Fruit fly (Drosophila melanogaster) whole organism, embryonic: Measurements from ENCODE around the gene ckd.

Experiments used
- BEAF-32 ChIP-seq: fragments of 200-800 bp; sonication (Bioruptor generic); optimal IDR thresholded peaks from 3 replicates; lab custom pipeline; 2017; ENCODE audit warnings: missing biosample characterization, missing genetic modification characterization, mild to moderate bottlenecking, moderate library complexity, missing genetic modification reagents
- CG10209 ChIP-seq: fragments of 200-800 bp; sonication (Bioruptor generic); optimal IDR thresholded peaks from 3 replicates; lab custom pipeline; 2017; ENCODE audit warnings: missing biosample characterization, mild to moderate bottlenecking, missing genetic modification characterization, missing genetic modification reagents
- CG10543 ChIP-seq: fragments of 200-800 bp; sonication (Bioruptor generic); optimal IDR thresholded peaks from 3 replicates; lab custom pipeline; 2017; ENCODE audit warnings: missing biosample characterization, mild to moderate bottlenecking, missing genetic modification characterization, moderate library complexity
- CG13123 ChIP-seq: fragments of 200-800 bp; sonication (Bioruptor generic); optimal IDR thresholded peaks from 2 replicates; lab custom pipeline; 2016; ENCODE audit warnings: missing biosample characterization, missing genetic modification characterization
- CG13296 ChIP-seq: fragments of 200-800 bp; sonication (Bioruptor generic); optimal IDR thresholded peaks from 3 replicates; lab custom pipeline; 2018; ENCODE audit warnings: missing biosample characterization, mild to moderate bottlenecking, missing genetic modification characterization
- CG14860 ChIP-seq: fragments of 200-800 bp; sonication (Bioruptor generic); IDR thresholded peaks from 3 replicates; pipeline ENCODE4 v1.3.6; 2022; ENCODE audit warnings: missing biosample characterization, missing genetic modification characterization; ENCODE audit not compliant: partially characterized antibody
- CG17359 ChIP-seq: fragments of 200-800 bp; sonication (Bioruptor generic); optimal IDR thresholded peaks from 3 replicates; lab custom pipeline; 2018; ENCODE audit warnings: missing biosample characterization, mild to moderate bottlenecking, missing genetic modification characterization, moderate library complexity
- CG17802 ChIP-seq: fragments of 200-800 bp; sonication (Bioruptor generic); optimal IDR thresholded peaks from 2 replicates; lab custom pipeline; 2018; ENCODE audit warnings: missing biosample characterization, mild to moderate bottlenecking, missing genetic modification characterization, moderate library complexity
- CG17829 ChIP-seq: fragments of 200-800 bp; optimal IDR thresholded peaks from 2 replicates; lab custom pipeline; 2019; ENCODE audit warnings: missing biosample characterization, mild to moderate bottlenecking, missing genetic modification characterization, moderate library complexity
- CG2116 ChIP-seq: fragments of 200-800 bp; sonication (Bioruptor generic); optimal IDR thresholded peaks from 3 replicates; lab custom pipeline; 2018; ENCODE audit warnings: missing biosample characterization, mild to moderate bottlenecking, missing genetic modification characterization
- CG2129 ChIP-seq: fragments of 200-800 bp; sonication (Bioruptor generic); IDR thresholded peaks from 2 replicates; pipeline ENCODE4 v1.3.6; 2022; ENCODE audit warnings: missing biosample characterization, missing genetic modification characterization; ENCODE audit not compliant: partially characterized antibody
- CG2712 ChIP-seq: fragments of 200-800 bp; optimal IDR thresholded peaks from 3 replicates; lab custom pipeline; 2019; ENCODE audit warnings: missing biosample characterization, mild to moderate bottlenecking, missing genetic modification characterization, moderate library complexity
- CG32767 ChIP-seq: fragments of 200-800 bp; sonication (Bioruptor generic); IDR thresholded peaks from 2 replicates; pipeline ENCODE4 v1.3.6; 2022; ENCODE audit warnings: missing biosample characterization, missing genetic modification characterization
- CG3847 ChIP-seq: fragments of 200-800 bp; sonication (Bioruptor generic); IDR thresholded peaks from 2 replicates; pipeline ENCODE4 v1.3.6; 2022; ENCODE audit warnings: missing biosample characterization, missing genetic modification characterization
- CG8290 ChIP-seq, 3 experiments: fragments of 200-800 bp; sonication (Bioruptor generic); optimal IDR thresholded peaks; 2 replicates each; lab custom pipeline; 2016 to 2019; ENCODE audit warnings: missing biosample characterization in 3 of 3, missing genetic modification characterization in 3 of 3, mild to moderate bottlenecking in 2 of 3, moderate library complexity in 1 of 3
- CG9817 ChIP-seq: fragments of 200-800 bp; sonication (Bioruptor generic); optimal IDR thresholded peaks from 2 replicates; lab custom pipeline; 2018; ENCODE audit warnings: missing biosample characterization, mild to moderate bottlenecking, missing genetic modification characterization, moderate library complexity
- Dad ChIP-seq: fragments of 200-800 bp; sonication (Bioruptor generic); optimal IDR thresholded peaks from 3 replicates; lab custom pipeline; 2016; ENCODE audit warnings: missing biosample characterization, missing genetic modification characterization
- Hr51 ChIP-seq, 2 experiments: fragments of 200-800 bp; sonication (Bioruptor generic); optimal IDR thresholded peaks; 2 replicates in 1 of 2; 3 replicates in 1 of 2; lab custom pipeline; 2016 to 2018; ENCODE audit warnings: missing biosample characterization in 2 of 2, missing genetic modification characterization in 2 of 2, mild to moderate bottlenecking in 1 of 2, moderate library complexity in 1 of 2
- Max ChIP-seq: fragments of 200-800 bp; sonication (Bioruptor generic); optimal IDR thresholded peaks from 2 replicates; lab custom pipeline; 2016; ENCODE audit warnings: missing biosample characterization, mild to moderate bottlenecking, missing genetic modification characterization
- Med ChIP-seq: fragments of 200-800 bp; sonication (Bioruptor generic); peaks from one replicate; lab custom pipeline; 2016; ENCODE audit warnings: missing biosample characterization, missing genetic modification characterization, mild to moderate bottlenecking, inconsistent platforms, moderate library complexity
- Myb ChIP-seq: fragments of 200-800 bp; sonication (Bioruptor generic); optimal IDR thresholded peaks from 2 replicates; lab custom pipeline; 2016; ENCODE audit warnings: missing biosample characterization, missing genetic modification characterization
- NK7.1 ChIP-seq: fragments of 200-800 bp; sonication (Bioruptor generic); optimal IDR thresholded peaks from 3 replicates; lab custom pipeline; 2016; ENCODE audit warnings: missing biosample characterization, missing genetic modification characterization
- Stat92E ChIP-seq, 3 experiments: fragments of >200 bp in 2 of 3; fragments of 200-800 bp in 1 of 3; sonication (Bioruptor generic) in 1 of 3; optimal IDR thresholded peaks; 2 replicates each; lab custom pipeline; 2017 to 2019; ENCODE audit warnings: missing biosample characterization in 3 of 3, missing genetic modification characterization in 3 of 3, mild to moderate bottlenecking in 1 of 3, moderate library complexity in 1 of 3
- Xbp1 ChIP-seq: fragments of 200-800 bp; sonication (Bioruptor generic); optimal IDR thresholded peaks from 3 replicates; lab custom pipeline; 2016; ENCODE audit warnings: missing biosample characterization, mild to moderate bottlenecking, missing genetic modification characterization
- cato ChIP-seq: fragments of 200-800 bp; sonication (Bioruptor generic); optimal IDR thresholded peaks from 2 replicates; lab custom pipeline; 2016; ENCODE audit warnings: missing biosample characterization, missing genetic modification characterization, borderline replicate concordance
- caup ChIP-seq: fragments of 200-800 bp; sonication (Bioruptor generic); optimal IDR thresholded peaks from 3 replicates; lab custom pipeline; 2017; ENCODE audit warnings: missing biosample characterization, mild to moderate bottlenecking, missing genetic modification characterization, moderate library complexity; ENCODE audit not compliant: severe bottlenecking
- crol ChIP-seq: fragments of 200-800 bp; sonication (Bioruptor generic); IDR thresholded peaks from 2 replicates; pipeline ENCODE4 v1.3.6; 2022; ENCODE audit warnings: missing biosample characterization, missing genetic modification characterization
- cwo ChIP-seq: fragments of 200-800 bp; sonication (Bioruptor generic); optimal IDR thresholded peaks from 3 replicates; lab custom pipeline; 2017; ENCODE audit warnings: missing biosample characterization, missing genetic modification characterization, mild to moderate bottlenecking, moderate library complexity, missing genetic modification reagents
- dati ChIP-seq: fragments of 200-800 bp; sonication (Bioruptor generic); IDR thresholded peaks from 2 replicates; pipeline ENCODE4 v1.3.6; 2022; ENCODE audit warnings: missing biosample characterization, missing genetic modification characterization
- dysf ChIP-seq: fragments of 200-800 bp; sonication (Bioruptor generic); IDR thresholded peaks from 3 replicates; pipeline ENCODE4 v1.3.6; 2022; ENCODE audit warnings: missing biosample characterization, missing genetic modification characterization
- fu2 ChIP-seq: fragments of 200-800 bp; sonication (Bioruptor generic); optimal IDR thresholded peaks from 2 replicates; lab custom pipeline; 2016; ENCODE audit warnings: missing biosample characterization, missing genetic modification characterization
- hb ChIP-seq: fragments of 200-800 bp; sonication (Bioruptor generic); IDR thresholded peaks from 3 replicates; pipeline ENCODE4 v1.3.6; 2022; ENCODE audit warnings: missing biosample characterization, missing genetic modification characterization; ENCODE audit not compliant: partially characterized antibody
- jumu ChIP-seq: fragments of 200-800 bp; sonication (Bioruptor generic); optimal IDR thresholded peaks from 3 replicates; lab custom pipeline; 2016; ENCODE audit warnings: missing biosample characterization, missing genetic modification characterization
- lab ChIP-seq: fragments of 200-800 bp; sonication (Bioruptor generic); optimal IDR thresholded peaks from 3 replicates; lab custom pipeline; 2017; ENCODE audit warnings: missing biosample characterization, missing genetic modification characterization, mild to moderate bottlenecking, moderate library complexity, missing genetic modification reagents
- mam ChIP-seq: fragments of 200-800 bp; sonication (Bioruptor generic); optimal IDR thresholded peaks from 3 replicates; lab custom pipeline; 2016; ENCODE audit warnings: missing biosample characterization, missing genetic modification characterization
- nerfin-2 ChIP-seq: fragments of 200-800 bp; sonication (Bioruptor generic); IDR thresholded peaks from 2 replicates; pipeline ENCODE4 v1.3.6; 2022; ENCODE audit warnings: missing biosample characterization, missing genetic modification characterization; ENCODE audit not compliant: partially characterized antibody
- nom ChIP-seq: fragments of 200-800 bp; sonication (Bioruptor generic); optimal IDR thresholded peaks from 2 replicates; lab custom pipeline; 2017; ENCODE audit warnings: missing biosample characterization, missing genetic modification characterization, mild to moderate bottlenecking, moderate library complexity, missing genetic modification reagents
- onecut ChIP-seq: fragments of 200-800 bp; sonication (Bioruptor generic); IDR thresholded peaks from 2 replicates; pipeline ENCODE4 v1.3.6; 2022; ENCODE audit warnings: missing biosample characterization, missing genetic modification characterization
- pho ChIP-seq: fragments of 200-800 bp; sonication (Bioruptor generic); optimal IDR thresholded peaks from 2 replicates; lab custom pipeline; 2016; ENCODE audit warnings: missing biosample characterization, missing genetic modification characterization
- phol ChIP-seq: fragments of 200-800 bp; sonication (Bioruptor generic); optimal IDR thresholded peaks from 3 replicates; lab custom pipeline; 2018; ENCODE audit warnings: missing biosample characterization, mild to moderate bottlenecking, missing genetic modification characterization, moderate library complexity
- sd ChIP-seq: fragments of 200-800 bp; sonication (Bioruptor generic); optimal IDR thresholded peaks from 3 replicates; lab custom pipeline; 2018; ENCODE audit warnings: missing biosample characterization, mild to moderate bottlenecking, missing genetic modification characterization, moderate library complexity
- shn ChIP-seq: fragments of 200-800 bp; sonication (Bioruptor generic); optimal IDR thresholded peaks from 3 replicates; lab custom pipeline; 2016; ENCODE audit warnings: missing biosample characterization, missing genetic modification characterization
- sisA ChIP-seq: fragments of 200-800 bp; sonication (Bioruptor generic); IDR thresholded peaks from 2 replicates; pipeline ENCODE4 v1.3.6; 2022; ENCODE audit warnings: missing biosample characterization, missing genetic modification characterization
- trem ChIP-seq: fragments of 200-800 bp; optimal IDR thresholded peaks from 3 replicates; lab custom pipeline; 2019; ENCODE audit warnings: missing biosample characterization, mild to moderate bottlenecking, missing genetic modification characterization, moderate library complexity
- tx ChIP-seq: fragments of 200-800 bp; sonication (Bioruptor generic); optimal IDR thresholded peaks from 2 replicates; lab custom pipeline; 2016; ENCODE audit warnings: missing biosample characterization, missing genetic modification characterization
- zen ChIP-seq: fragments of 200-800 bp; sonication (Bioruptor generic); optimal IDR thresholded peaks from 3 replicates; lab custom pipeline; 2018; ENCODE audit warnings: missing biosample characterization, mild to moderate bottlenecking, missing genetic modification characterization, moderate library complexity

The ckd gene

dm6 chr3L:3239033-3239752, 18.5 kb upstream of the ckd start, which contains the start of gene CG17746:
TSS of gene CG17746 (minus strand) at chr3L:3239578.
- peak; percentile 18 for TF ChIP-seq caup (GFP tag; lab: Kevin White, UChicago)
- TF ChIP-seq Max (GFP tag; lab: Kevin White, UChicago) = peak; percentile 41
- peak; percentile 91 for TF ChIP-seq CG3847
- peak; percentile 57 for TF ChIP-seq nom (GFP tag; lab: Kevin White, UChicago)
- TF ChIP-seq NK7.1 = no peak
- TF ChIP-seq CG14860 (GFP tag; lab: Robert Waterston, UW) = peak; percentile 41; the same call in 1 of the 3 replicates
- TF ChIP-seq CG10543 = peak; percentile 37
- TF ChIP-seq hb (GFP tag; lab: Robert Waterston, UW) = peak; percentile 22; the same call in 1 of the 3 replicates
- peak; percentile 39 for TF ChIP-seq CG13123 (GFP tag; lab: Kevin White, UChicago)
- TF ChIP-seq trem (tag; lab: Kevin White, UChicago) = peak; percentile 87
- TF ChIP-seq tx (GFP tag; lab: Kevin White, UChicago) = peak; percentile 48
- TF ChIP-seq CG2712 = peak; percentile 56
- peak; percentile 46 for TF ChIP-seq CG8290 (GFP tag; optimal IDR thresholded peaks at IDR 0.05; lab: Kevin White, UChicago)
- no peak for TF ChIP-seq CG8290 (tag; optimal IDR thresholded peaks at IDR 0.05; lab: Kevin White, UChicago)
- TF ChIP-seq CG17359 (tag; lab: Kevin White, UChicago) = peak; percentile 21
- peak; percentile 39 for TF ChIP-seq CG2116 (GFP tag; lab: Kevin White, UChicago)
- peak; percentile 33 for TF ChIP-seq jumu (GFP tag; lab: Kevin White, UChicago)
- TF ChIP-seq sd (tag; lab: Kevin White, UChicago) = no peak
- peak; percentile 40 for TF ChIP-seq lab
- peak in 1 of 2 experiments; percentile 78 for TF ChIP-seq Hr51 (GFP tag; optimal IDR thresholded peaks at IDR 0.05; lab: Kevin White, UChicago)
- TF ChIP-seq dysf = peak; percentile 37; the same call in 1 of the 3 replicates
- peak; percentile 20 for TF ChIP-seq shn
- peak; percentile 76 for TF ChIP-seq mam (GFP tag; lab: Kevin White, UChicago)
- no peak for TF ChIP-seq crol (GFP tag; lab: Robert Waterston, UW)
- TF ChIP-seq CG2129 (GFP tag; lab: Robert Waterston, UW) = no peak
- TF ChIP-seq Myb = peak; percentile 79
- TF ChIP-seq onecut = 0 out of 2 replicates have a peak, but pooled peaks have one; percentile 6
- peak; percentile 36 for TF ChIP-seq CG9817 (tag; lab: Kevin White, UChicago)
- peak in 1 of 3 experiments; percentile 38 for TF ChIP-seq Stat92E (GFP tag; optimal IDR thresholded peaks at IDR 0.05; lab: Kevin White, UChicago)
- TF ChIP-seq CG32767 (GFP tag; lab: Robert Waterston, UW) = no peak
- TF ChIP-seq cato = no peak
- TF ChIP-seq Dad (GFP tag; lab: Kevin White, UChicago) = peak; percentile 41
- TF ChIP-seq sisA (GFP tag; lab: Robert Waterston, UW) = peak; percentile 26; the same call in 1 of the 2 replicates
- TF ChIP-seq Xbp1 (GFP tag; lab: Kevin White, UChicago) = peak; percentile 38
- TF ChIP-seq fu2 (GFP tag; lab: Kevin White, UChicago) = peak; percentile 32
- TF ChIP-seq CG17829 (tag; lab: Kevin White, UChicago) = peak; percentile 54
- peak; percentile 48 for TF ChIP-seq BEAF-32 (GFP tag; lab: Kevin White, UChicago)
- TF ChIP-seq Med (GFP tag; lab: Kevin White, UChicago) = peak; percentile 92
- TF ChIP-seq phol (tag; lab: Kevin White, UChicago) = peak; percentile 55
- TF ChIP-seq CG13296 (GFP tag; lab: Kevin White, UChicago) = no peak
- no peak for TF ChIP-seq CG10209 (GFP tag; lab: Kevin White, UChicago)
- TF ChIP-seq pho (GFP tag; lab: Kevin White, UChicago) = peak; percentile 70
- no peak for TF ChIP-seq cwo (GFP tag; lab: Kevin White, UChicago)
- TF ChIP-seq dati (GFP tag; lab: Robert Waterston, UW) = no peak
- peak; percentile 21 for TF ChIP-seq zen (tag; lab: Kevin White, UChicago)
- TF ChIP-seq nerfin-2 (GFP tag; lab: Robert Waterston, UW) = no peak
- peak; percentile 50 for TF ChIP-seq CG17802 (tag; lab: Kevin White, UChicago)
